Fruit fly (Drosophila melanogaster) whole organism, embryonic: Measurements from ENCODE around the gene mag.

ENCODE experiments used
- ATbp ChIP-seq: fragments of 200-800 bp; sonication (Bioruptor generic); optimal IDR thresholded peaks from 2 replicates; lab custom pipeline; 2017; ENCODE audit warnings: missing biosample characterization, mild to moderate bottlenecking, missing genetic modification characterization, missing genetic modification reagents
- Aef1 ChIP-seq: fragments of 200-800 bp; sonication (Bioruptor generic); IDR thresholded peaks from 3 replicates; pipeline ENCODE4 v1.3.6; 2022; ENCODE audit warnings: missing biosample characterization, missing genetic modification characterization
- CG10267 ChIP-seq: fragments of 200-800 bp; sonication (Bioruptor generic); optimal IDR thresholded peaks from 2 replicates; lab custom pipeline; 2018; ENCODE audit warnings: missing biosample characterization, mild to moderate bottlenecking, missing genetic modification characterization, moderate library complexity
- CG11093 ChIP-seq: fragments of 200-800 bp; sonication (Bioruptor generic); IDR thresholded peaks from 3 replicates; pipeline ENCODE4 v1.3.6; 2022; ENCODE audit warnings: missing biosample characterization, missing genetic modification characterization
- CG12104 ChIP-seq: fragments of 200-800 bp; sonication (Bioruptor generic); optimal IDR thresholded peaks from 3 replicates; lab custom pipeline; 2016; ENCODE audit warnings: missing biosample characterization, missing genetic modification characterization
- CG12219 ChIP-seq: fragments of 200-800 bp; sonication (Bioruptor generic); optimal IDR thresholded peaks from 3 replicates; lab custom pipeline; 2018; ENCODE audit warnings: missing biosample characterization, mild to moderate bottlenecking, missing genetic modification characterization
- CG12236 ChIP-seq: fragments of 200-800 bp; sonication (Bioruptor generic); optimal IDR thresholded peaks from 2 replicates; lab custom pipeline; 2016; ENCODE audit warnings: missing biosample characterization, missing genetic modification characterization
- CG15269 ChIP-seq: fragments of 200-800 bp; sonication (Bioruptor generic); optimal IDR thresholded peaks from 2 replicates; lab custom pipeline; 2018; ENCODE audit warnings: missing biosample characterization, mild to moderate bottlenecking, missing genetic modification characterization, moderate library complexity
- CG1832 ChIP-seq: fragments of 200-800 bp; sonication (Bioruptor generic); optimal IDR thresholded peaks from 2 replicates; lab custom pipeline; 2017; ENCODE audit warnings: missing biosample characterization, mild to moderate bottlenecking, missing genetic modification characterization, inconsistent platforms
- CG18619 ChIP-seq: fragments of 200-800 bp; sonication (Bioruptor generic); optimal IDR thresholded peaks from 3 replicates; lab custom pipeline; 2017; ENCODE audit warnings: missing biosample characterization, mild to moderate bottlenecking, missing genetic modification characterization
- CG2116 ChIP-seq: fragments of 200-800 bp; sonication (Bioruptor generic); optimal IDR thresholded peaks from 3 replicates; lab custom pipeline; 2018; ENCODE audit warnings: missing biosample characterization, mild to moderate bottlenecking, missing genetic modification characterization
- CG2199 ChIP-seq: fragments of 200-800 bp; sonication (Bioruptor generic); IDR thresholded peaks from 3 replicates; pipeline ENCODE4 v1.3.6; 2022; ENCODE audit warnings: missing biosample characterization, missing genetic modification characterization
- CG2712 ChIP-seq: fragments of 200-800 bp; optimal IDR thresholded peaks from 3 replicates; lab custom pipeline; 2019; ENCODE audit warnings: missing biosample characterization, mild to moderate bottlenecking, missing genetic modification characterization, moderate library complexity
- CG31388 ChIP-seq: fragments of 200-800 bp; sonication (Bioruptor generic); optimal IDR thresholded peaks from 2 replicates; lab custom pipeline; 2016; ENCODE audit warnings: missing biosample characterization, missing genetic modification characterization
- CG3995 ChIP-seq: fragments of 200-800 bp; sonication (Bioruptor generic); optimal IDR thresholded peaks from 3 replicates; lab custom pipeline; 2016; ENCODE audit warnings: missing biosample characterization, missing genetic modification characterization
- CG4404 ChIP-seq: fragments of 200-800 bp; sonication (Bioruptor generic); IDR thresholded peaks from 2 replicates; pipeline ENCODE4 v1.3.6; 2022; ENCODE audit warnings: missing biosample characterization, missing genetic modification characterization
- CG5953 ChIP-seq: fragments of 200-800 bp; sonication (Bioruptor generic); IDR thresholded peaks from 2 replicates; pipeline ENCODE4 v1.3.6; 2022; ENCODE audit warnings: missing biosample characterization, missing genetic modification characterization
- CG7357 ChIP-seq: fragments of 200-800 bp; sonication (Bioruptor generic); IDR thresholded peaks from 3 replicates; pipeline ENCODE4 v1.3.6; 2022; ENCODE audit warnings: missing biosample characterization, missing genetic modification characterization
- CG7556 ChIP-seq: fragments of 200-800 bp; sonication (Bioruptor generic); optimal IDR thresholded peaks from 2 replicates; lab custom pipeline; 2017; ENCODE audit warnings: missing biosample characterization, mild to moderate bottlenecking, missing genetic modification characterization
- CG7745 ChIP-seq: fragments of 200-800 bp; sonication (Bioruptor generic); optimal IDR thresholded peaks from 2 replicates; lab custom pipeline; 2018; ENCODE audit warnings: missing biosample characterization, mild to moderate bottlenecking, missing genetic modification characterization, moderate library complexity
- CG7786 ChIP-seq: fragments of 200-800 bp; sonication (Bioruptor generic); optimal IDR thresholded peaks from 2 replicates; lab custom pipeline; 2016; ENCODE audit warnings: missing biosample characterization, missing genetic modification characterization
- CG8388 ChIP-seq: fragments of 200-800 bp; sonication (Bioruptor generic); optimal IDR thresholded peaks from 2 replicates; lab custom pipeline; 2019; ENCODE audit warnings: missing biosample characterization, mild to moderate bottlenecking, missing genetic modification characterization, moderate library complexity
- CG9215 ChIP-seq: fragments of 200-800 bp; sonication (Bioruptor generic); IDR thresholded peaks from 2 replicates; pipeline ENCODE4 v1.3.6; 2022; ENCODE audit warnings: missing biosample characterization, missing genetic modification characterization
- D19A ChIP-seq: fragments of 200-800 bp; optimal IDR thresholded peaks from 3 replicates; lab custom pipeline; 2019; ENCODE audit warnings: missing biosample characterization, mild to moderate bottlenecking, missing genetic modification characterization, moderate library complexity
- Dfd ChIP-seq, 2 experiments: fragments of >200 bp; optimal IDR thresholded peaks; 2 replicates each; lab custom pipeline; 2017; ENCODE audit warnings: missing biosample characterization in 2 of 2, missing genetic modification characterization in 2 of 2
- Dll ChIP-seq: fragments of 200-800 bp; sonication (Bioruptor generic); IDR thresholded peaks from 4 replicates; pipeline ENCODE4 v1.3.6; 2022; ENCODE audit warnings: missing biosample characterization, missing genetic modification characterization; ENCODE audit not compliant: partially characterized antibody
- Gsc ChIP-seq: fragments of 200-800 bp; sonication (Bioruptor generic); IDR thresholded peaks from 2 replicates; pipeline ENCODE4 v1.3.6; 2022; ENCODE audit warnings: missing biosample characterization, missing genetic modification characterization
- H2.0 ChIP-seq: fragments of 200-800 bp; sonication (Bioruptor generic); IDR thresholded peaks from 2 replicates; pipeline ENCODE4 v1.3.6; 2022; ENCODE audit warnings: missing biosample characterization, missing genetic modification characterization
- Hmx ChIP-seq: fragments of 200-800 bp; sonication (Bioruptor generic); optimal IDR thresholded peaks from 2 replicates; lab custom pipeline; 2016; ENCODE audit warnings: missing biosample characterization, missing genetic modification characterization
- Nf-YA ChIP-seq: fragments of 200-800 bp; sonication (Bioruptor generic); IDR thresholded peaks from 2 replicates; pipeline ENCODE4 v1.3.6; 2022; ENCODE audit warnings: missing biosample characterization, missing genetic modification characterization
- NfI ChIP-seq: fragments of 200-800 bp; sonication (Bioruptor generic); optimal IDR thresholded peaks from 3 replicates; lab custom pipeline; 2018; ENCODE audit warnings: missing biosample characterization, mild to moderate bottlenecking, missing genetic modification characterization, moderate library complexity
- Opbp ChIP-seq: fragments of 200-800 bp; sonication (Bioruptor generic); IDR thresholded peaks from 3 replicates; pipeline ENCODE4 v1.3.6; 2022; ENCODE audit warnings: missing biosample characterization, missing genetic modification characterization; ENCODE audit not compliant: partially characterized antibody
- Optix ChIP-seq: fragments of 200-800 bp; sonication (Bioruptor generic); IDR thresholded peaks from 3 replicates; pipeline ENCODE4 v1.3.6; 2022; ENCODE audit warnings: missing biosample characterization, missing genetic modification characterization
- Rx ChIP-seq: fragments of 200-800 bp; sonication (Bioruptor generic); IDR thresholded peaks from 2 replicates; pipeline ENCODE4 v1.3.6; 2022; ENCODE audit warnings: missing biosample characterization, missing genetic modification characterization
- ac ChIP-seq: fragments of 200-800 bp; sonication (Bioruptor generic); optimal IDR thresholded peaks from 3 replicates; lab custom pipeline; 2017; ENCODE audit warnings: missing biosample characterization, mild to moderate bottlenecking, missing genetic modification characterization
- cas ChIP-seq: fragments of 200-800 bp; sonication (Bioruptor generic); IDR thresholded peaks from 2 replicates; pipeline ENCODE4 v1.3.6; 2022; ENCODE audit warnings: missing biosample characterization, missing genetic modification characterization
- cg ChIP-seq: fragments of 200-800 bp; sonication (Bioruptor generic); optimal IDR thresholded peaks from 3 replicates; lab custom pipeline; 2019; ENCODE audit warnings: missing biosample characterization, mild to moderate bottlenecking, missing genetic modification characterization, moderate library complexity
- cwo ChIP-seq: fragments of 200-800 bp; sonication (Bioruptor generic); optimal IDR thresholded peaks from 3 replicates; lab custom pipeline; 2017; ENCODE audit warnings: missing biosample characterization, missing genetic modification characterization, mild to moderate bottlenecking, moderate library complexity, missing genetic modification reagents
- dmrt11E ChIP-seq: fragments of 200-800 bp; sonication (Bioruptor generic); optimal IDR thresholded peaks from 3 replicates; lab custom pipeline; 2018; ENCODE audit warnings: missing biosample characterization, mild to moderate bottlenecking, missing genetic modification characterization, moderate library complexity
- ftz-f1 ChIP-seq: fragments of 200-800 bp; sonication (Bioruptor generic); optimal IDR thresholded peaks from 2 replicates; lab custom pipeline; 2016; ENCODE audit warnings: missing biosample characterization, missing genetic modification characterization
- gcm ChIP-seq: fragments of 200-800 bp; sonication (Bioruptor generic); optimal IDR thresholded peaks from 2 replicates; lab custom pipeline; 2019; ENCODE audit warnings: missing biosample characterization, mild to moderate bottlenecking, missing genetic modification characterization, moderate library complexity
- inv ChIP-seq: fragments of 200-800 bp; sonication (Bioruptor generic); IDR thresholded peaks from 2 replicates; pipeline ENCODE4 v1.3.6; 2022; ENCODE audit warnings: missing biosample characterization, missing genetic modification characterization; ENCODE audit not compliant: partially characterized antibody
- jigr1 ChIP-seq: fragments of 200-800 bp; sonication (Bioruptor generic); IDR thresholded peaks from 3 replicates; pipeline ENCODE4 v1.3.6; 2022; ENCODE audit warnings: missing biosample characterization, missing genetic modification characterization
- mirr ChIP-seq: fragments of 200-800 bp; sonication (Bioruptor generic); optimal IDR thresholded peaks from 3 replicates; lab custom pipeline; 2018; ENCODE audit warnings: missing biosample characterization, mild to moderate bottlenecking, missing genetic modification characterization
- pan ChIP-seq, 4 experiments: fragments of >200 bp in 3 of 4; fragments of 200-800 bp in 1 of 4; sonication (Bioruptor generic) in 1 of 4; optimal IDR thresholded peaks in 3 of 4; IDR thresholded peaks in 1 of 4; 2 replicates each; pipeline versions ENCODE4 v1.3.6 to Lab custom; 2017 to 2022; ENCODE audit warnings: missing biosample characterization in 2 of 4, missing genetic modification characterization in 2 of 4, mixed read lengths in 1 of 4
- pfk ChIP-seq: fragments of 200-800 bp; sonication (Bioruptor generic); optimal IDR thresholded peaks from 2 replicates; lab custom pipeline; 2018; ENCODE audit warnings: missing biosample characterization, mild to moderate bottlenecking, missing genetic modification characterization, moderate library complexity
- psq ChIP-seq: fragments of 200-800 bp; sonication (Bioruptor generic); optimal IDR thresholded peaks from 2 replicates; lab custom pipeline; 2017; ENCODE audit warnings: missing biosample characterization, missing genetic modification characterization
- pum ChIP-seq: fragments of 200-800 bp; sonication (Bioruptor generic); optimal IDR thresholded peaks from 2 replicates; lab custom pipeline; 2016; ENCODE audit warnings: missing biosample characterization, missing genetic modification characterization
- sima ChIP-seq: fragments of 200-800 bp; sonication (Bioruptor generic); optimal IDR thresholded peaks from 2 replicates; lab custom pipeline; 2016; ENCODE audit warnings: missing biosample characterization, missing genetic modification characterization
- sr ChIP-seq: fragments of 200-800 bp; sonication (Bioruptor generic); IDR thresholded peaks from 3 replicates; pipeline ENCODE4 v1.3.6; 2022; ENCODE audit warnings: missing biosample characterization, missing genetic modification characterization
- tap ChIP-seq: fragments of 200-800 bp; optimal IDR thresholded peaks from 3 replicates; lab custom pipeline; 2019; ENCODE audit warnings: missing biosample characterization, mild to moderate bottlenecking, missing genetic modification characterization, moderate library complexity

mag gene

DNA sequence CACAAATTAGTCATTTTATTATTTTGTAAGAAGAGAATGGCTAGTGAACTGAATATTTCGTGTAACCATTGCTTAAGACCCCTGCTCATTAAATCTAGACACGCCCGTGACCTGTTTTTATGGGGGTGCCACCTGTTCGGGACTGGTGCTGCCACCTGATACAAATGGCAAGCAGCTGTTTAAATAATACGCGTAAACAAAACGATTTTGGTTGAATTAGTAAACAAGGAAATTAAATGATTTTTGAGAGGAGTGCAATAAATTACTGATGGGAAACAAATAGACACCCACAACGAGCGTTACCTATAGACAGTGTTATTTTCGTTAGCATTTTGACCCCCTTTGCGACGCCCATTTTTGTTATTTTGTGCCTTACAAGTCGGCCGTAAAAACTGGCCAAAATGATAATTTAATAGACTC is 14.3 kb downstream of the mag start (continued):
- TF ChIP-seq Dll (GFP tag; lab: Robert Waterston, UW): no peak
- no peak for TF ChIP-seq H2.0 (GFP tag; lab: Robert Waterston, UW)
- peak; percentile 60 for TF ChIP-seq pfk (GFP tag; lab: Kevin White, UChicago)
- peak; percentile 85 for TF ChIP-seq CG2712 (tag; lab: Kevin White, UChicago)
- peak; percentile 90 for TF ChIP-seq NfI (GFP tag; lab: Kevin White, UChicago)
- TF ChIP-seq CG18619 (GFP tag; lab: Kevin White, UChicago): peak; percentile 83
- peak; percentile 89 for TF ChIP-seq CG15269 (tag; lab: Kevin White, UChicago)
- TF ChIP-seq gcm: peak; percentile 14
- TF ChIP-seq CG7786 (GFP tag; lab: Kevin White, UChicago): peak; percentile 84
- peak; percentile 52 for TF ChIP-seq dmrt11E (tag; lab: Kevin White, UChicago)
- peak; percentile 59 for TF ChIP-seq sima (GFP tag; lab: Kevin White, UChicago)
- TF ChIP-seq cas (GFP tag; lab: Robert Waterston, UW): no peak
- TF ChIP-seq CG11093 (GFP tag; lab: Robert Waterston, UW): peak; percentile 69; the same call in 2 of the 3 replicates
- peak; percentile 82 for TF ChIP-seq ATbp (GFP tag; lab: Kevin White, UChicago)
- peak; percentile 70 for TF ChIP-seq ac
- no peak for TF ChIP-seq Optix (GFP tag; lab: Robert Waterston, UW)
- TF ChIP-seq Rx (GFP tag; lab: Robert Waterston, UW): no peak
- peak; percentile 82 for TF ChIP-seq D19A (tag; lab: Kevin White, UChicago)
- TF ChIP-seq Hmx (GFP tag; lab: Kevin White, UChicago): peak; percentile 34
- TF ChIP-seq psq (GFP tag; lab: Kevin White, UChicago): peak; percentile 82
- TF ChIP-seq CG12219 (GFP tag; lab: Kevin White, UChicago): peak; percentile 55
- peak; percentile 37 for TF ChIP-seq CG3995
- TF ChIP-seq Gsc (GFP tag; lab: Robert Waterston, UW): no peak
- TF ChIP-seq CG8388 (GFP tag; lab: Kevin White, UChicago): peak; percentile 78
- TF ChIP-seq sr (GFP tag; lab: Robert Waterston, UW): no peak
- no peak for TF ChIP-seq inv (GFP tag; lab: Robert Waterston, UW)
- TF ChIP-seq CG1832 (GFP tag; lab: Kevin White, UChicago): no peak
- peak; percentile 68 for TF ChIP-seq CG12236 (GFP tag; lab: Kevin White, UChicago)
- peak; percentile 79 for TF ChIP-seq CG12104 (GFP tag; lab: Kevin White, UChicago)
- peak; percentile 79 for TF ChIP-seq mirr (GFP tag; lab: Kevin White, UChicago)
- peak; percentile 84 for TF ChIP-seq cwo (GFP tag; lab: Kevin White, UChicago)
- TF ChIP-seq jigr1: no peak
- TF ChIP-seq CG9215 (GFP tag; lab: Robert Waterston, UW): no peak
- no peak for TF ChIP-seq Dfd (GFP tag; optimal IDR thresholded peaks at IDR 0.05; lab: Kevin White, UChicago)
- peak; percentile 80 for TF ChIP-seq pum (GFP tag; lab: Kevin White, UChicago)
- TF ChIP-seq CG4404 (GFP tag; lab: Robert Waterston, UW): no peak
- no peak for TF ChIP-seq Opbp (GFP tag; lab: Robert Waterston, UW)
- no peak for TF ChIP-seq Aef1 (GFP tag; lab: Robert Waterston, UW)
- TF ChIP-seq ftz-f1: peak; percentile 49
- no peak for TF ChIP-seq CG2199 (GFP tag; lab: Robert Waterston, UW)
- TF ChIP-seq CG7357 (GFP tag; lab: Robert Waterston, UW): peak; percentile 73
- no peak for TF ChIP-seq cg (GFP tag; lab: Kevin White, UChicago)
- TF ChIP-seq CG7556 (GFP tag; lab: Kevin White, UChicago): peak; percentile 84
- no peak for TF ChIP-seq pan (optimal IDR thresholded peaks at IDR 0.05; lab: Kevin White, UChicago)
- no peak for TF ChIP-seq pan (GFP tag; optimal IDR thresholded peaks at IDR 0.05 in 1 of 2, IDR thresholded peaks at IDR 0.05 in 1 of 2)
- TF ChIP-seq CG7745 (tag; lab: Kevin White, UChicago): no peak
- TF ChIP-seq CG10267: peak; percentile 82
- peak; percentile 83 for TF ChIP-seq tap (tag; lab: Kevin White, UChicago)
- peak; percentile 66 for TF ChIP-seq CG31388 (GFP tag; lab: Kevin White, UChicago)
- no peak for TF ChIP-seq CG5953 (GFP tag; lab: Robert Waterston, UW)
- no peak for TF ChIP-seq Nf-YA (GFP tag; lab: Robert Waterston, UW)
- TF ChIP-seq CG2116 (GFP tag; lab: Kevin White, UChicago): peak; percentile 64
